Fruit fly (Drosophila melanogaster) whole organism: Measurements from ENCODE around the gene Gr22f.

Experiments
- CG8478 ChIP-seq: fragments of >200 bp; optimal IDR thresholded peaks from 2 replicates; lab custom pipeline; 2018; ENCODE audit warnings: inconsistent platforms
- EcR ChIP-seq, 2 experiments: fragments of >200 bp; optimal IDR thresholded peaks; 2 replicates each; lab custom pipeline; 2017; ENCODE audit warnings: missing biosample characterization in 2 of 2, missing genetic modification characterization in 2 of 2, missing genetic modification reagents in 2 of 2
- pan ChIP-seq: fragments of >200 bp; optimal IDR thresholded peaks from 2 replicates; lab custom pipeline; 2017
- psq ChIP-seq: fragments of >200 bp; optimal IDR thresholded peaks from 2 replicates; lab custom pipeline; 2017
- usp ChIP-seq: fragments of >200 bp; optimal IDR thresholded peaks from 2 replicates; lab custom pipeline; 2017; ENCODE audit warnings: missing biosample characterization, missing genetic modification characterization, mixed read lengths

DNA sequence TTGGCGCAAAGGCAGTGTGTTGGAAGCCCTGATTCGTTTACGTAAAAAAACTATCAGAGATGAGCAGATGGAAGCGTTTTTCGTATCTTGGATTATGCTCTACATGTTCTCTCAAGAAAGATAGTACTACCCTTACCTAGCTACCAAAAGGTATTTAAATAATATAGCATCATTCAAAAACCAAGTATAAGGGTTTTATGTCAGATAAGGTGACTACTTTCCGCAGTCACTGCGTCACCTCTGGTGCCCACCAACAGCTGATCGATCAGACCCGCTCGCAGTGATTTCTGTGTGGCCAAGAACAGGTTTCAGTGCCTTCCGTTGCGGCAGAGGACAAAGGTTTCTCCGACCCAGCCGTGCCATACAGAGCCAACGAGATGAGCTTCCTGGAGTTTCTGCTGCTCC, 26.6 kb downstream of the Gr22f start, which contains the start of the genes Eno and CG31937:
- TF ChIP-seq EcR (GFP tag; optimal IDR thresholded peaks at IDR 0.05; lab: Kevin White, UChicago): no peak
- TF ChIP-seq pan: no peak
- TF ChIP-seq psq: no peak
- TF ChIP-seq usp (GFP tag; lab: Kevin White, UChicago): no peak
- TF ChIP-seq CG8478 (lab: Kevin White, UChicago): no peak
